Worm (Caenorhabditis elegans) whole organism, late embryonic: ENCODE measurements around the gene T28A11.4.

Experiments used
- C38D4.7 ChIP-seq: fragments of 200-800 bp; sonication (Bioruptor generic); optimal IDR thresholded peaks from 2 replicates; lab custom pipeline; 2018; ENCODE audit warnings: mild to moderate bottlenecking, missing genetic modification characterization, moderate library complexity, missing compliant biosample characterization
- F13H6.1 ChIP-seq: sonication (generic microtip); optimal IDR thresholded peaks from 2 replicates; lab custom pipeline; 2016; ENCODE audit warnings: missing genetic modification characterization, missing compliant biosample characterization
- K02D7.2 ChIP-seq: sonication (generic microtip); optimal IDR thresholded peaks from 2 replicates; lab custom pipeline; 2017; ENCODE audit warnings: mild to moderate bottlenecking, missing genetic modification characterization, missing compliant biosample characterization
- K09A11.1 ChIP-seq: sonication (generic microtip); optimal IDR thresholded peaks from 2 replicates; lab custom pipeline; 2017; ENCODE audit warnings: antibody characterized with exemption, mild to moderate bottlenecking, missing genetic modification characterization, missing compliant biosample characterization; ENCODE audit not compliant: insufficient read depth
- T23F11.4 ChIP-seq: fragments of 200-800 bp; sonication (Bioruptor generic); optimal IDR thresholded peaks from 2 replicates; lab custom pipeline; 2018; ENCODE audit warnings: mild to moderate bottlenecking, missing genetic modification characterization, missing compliant biosample characterization
- Y22D7AL.16 ChIP-seq: sonication (generic microtip); optimal IDR thresholded peaks from 2 replicates; lab custom pipeline; 2016; ENCODE audit warnings: missing genetic modification characterization, missing compliant biosample characterization
- ahr-1 ChIP-seq: sonication (generic microtip); optimal IDR thresholded peaks from 2 replicates; lab custom pipeline; 2016; ENCODE audit warnings: missing genetic modification characterization, missing compliant biosample characterization
- ama-1 ChIP-seq: fragments of 150-350 bp; optimal IDR thresholded peaks from 2 replicates; lab custom pipeline; 2014
- ceh-18 ChIP-seq: sonication (generic microtip); optimal IDR thresholded peaks from 2 replicates; lab custom pipeline; 2016; ENCODE audit warnings: missing genetic modification characterization, missing compliant biosample characterization
- ceh-2 ChIP-seq: sonication (generic microtip); optimal IDR thresholded peaks from 2 replicates; lab custom pipeline; 2016; ENCODE audit warnings: missing genotype, missing genetic modification characterization, missing compliant biosample characterization
- ceh-22 ChIP-seq: sonication (generic microtip); optimal IDR thresholded peaks from 2 replicates; lab custom pipeline; 2017; ENCODE audit warnings: missing biosample characterization, missing genetic modification characterization
- ceh-24 ChIP-seq: sonication (generic microtip); optimal IDR thresholded peaks from 2 replicates; lab custom pipeline; 2016; ENCODE audit warnings: mild to moderate bottlenecking, missing genetic modification characterization, missing compliant biosample characterization
- ceh-30 ChIP-seq: fragments of 150-350 bp; optimal IDR thresholded peaks from 2 replicates; lab custom pipeline; 2014; ENCODE audit warnings: missing biosample characterization, missing genetic modification characterization
- ceh-31 ChIP-seq: sonication (generic microtip); optimal IDR thresholded peaks from 2 replicates; lab custom pipeline; 2016; ENCODE audit warnings: missing genetic modification characterization, missing compliant biosample characterization
- ceh-34 ChIP-seq: sonication (generic microtip); optimal IDR thresholded peaks from 2 replicates; lab custom pipeline; 2016; ENCODE audit warnings: mild to moderate bottlenecking, missing genetic modification characterization, missing compliant biosample characterization
- ceh-45 ChIP-seq: fragments of 200-800 bp; sonication (Bioruptor generic); IDR thresholded peaks from 2 replicates; pipeline ENCODE4 v1.3.6; 2022; ENCODE audit warnings: missing genetic modification reagents, missing genetic modification characterization, missing compliant biosample characterization
- ceh-48 ChIP-seq: sonication (generic microtip); optimal IDR thresholded peaks from 2 replicates; lab custom pipeline; 2016; ENCODE audit warnings: missing genetic modification characterization, inconsistent platforms, missing compliant biosample characterization
- ceh-9 ChIP-seq: sonication (generic microtip); optimal IDR thresholded peaks from 2 replicates; lab custom pipeline; 2016; ENCODE audit warnings: mild to moderate bottlenecking, missing genetic modification characterization, inconsistent platforms, missing compliant biosample characterization
- dmd-4 ChIP-seq: sonication (generic microtip); optimal IDR thresholded peaks from 2 replicates; lab custom pipeline; 2016; ENCODE audit warnings: borderline replicate concordance, missing genetic modification characterization, missing compliant biosample characterization
- elt-2 ChIP-seq: sonication (generic microtip); optimal IDR thresholded peaks from 2 replicates; lab custom pipeline; 2016; ENCODE audit warnings: missing genetic modification reagents, missing genetic modification characterization, missing compliant biosample characterization
- fax-1 ChIP-seq: sonication (generic microtip); optimal IDR thresholded peaks from 2 replicates; lab custom pipeline; 2016; ENCODE audit warnings: missing genotype, missing genetic modification characterization, missing compliant biosample characterization
- fkh-10 ChIP-seq: fragments of 150-350 bp; optimal IDR thresholded peaks from 2 replicates; lab custom pipeline; 2014; ENCODE audit warnings: missing biosample characterization, missing genetic modification reagents, missing genetic modification characterization
- hlh-13 ChIP-seq: fragments of 200-800 bp; sonication (Bioruptor generic); optimal IDR thresholded peaks from 2 replicates; lab custom pipeline; 2018; ENCODE audit warnings: mild to moderate bottlenecking, missing genetic modification characterization, missing compliant biosample characterization
- mec-3 ChIP-seq: sonication (generic microtip); optimal IDR thresholded peaks from 2 replicates; lab custom pipeline; 2016; ENCODE audit warnings: borderline replicate concordance, missing genetic modification characterization, missing compliant biosample characterization
- nfya-1 ChIP-seq: sonication (generic microtip); optimal IDR thresholded peaks from 2 replicates; lab custom pipeline; 2017; ENCODE audit warnings: missing genetic modification characterization, mild to moderate bottlenecking, missing compliant biosample characterization, antibody characterized with exemption, moderate library complexity
- nhr-232 ChIP-seq: sonication (generic microtip); optimal IDR thresholded peaks from 2 replicates; lab custom pipeline; 2016; ENCODE audit warnings: missing genetic modification characterization, missing compliant biosample characterization
- npax-4 ChIP-seq: sonication (generic microtip); optimal IDR thresholded peaks from 2 replicates; lab custom pipeline; 2016; ENCODE audit warnings: missing genetic modification characterization, missing compliant biosample characterization
- pha-2 ChIP-seq: sonication (generic microtip); optimal IDR thresholded peaks from 2 replicates; lab custom pipeline; 2017; ENCODE audit warnings: mild to moderate bottlenecking, missing genetic modification characterization, missing compliant biosample characterization
- rnt-1 ChIP-seq: sonication (generic microtip); optimal IDR thresholded peaks from 2 replicates; lab custom pipeline; 2016; ENCODE audit warnings: missing genetic modification characterization, missing compliant biosample characterization
- sox-4 ChIP-seq: sonication (generic microtip); optimal IDR thresholded peaks from 2 replicates; lab custom pipeline; 2017; ENCODE audit warnings: mild to moderate bottlenecking, missing genetic modification characterization, inconsistent platforms, missing compliant biosample characterization
- ttx-3 ChIP-seq: sonication (generic microtip); optimal IDR thresholded peaks from 2 replicates; lab custom pipeline; 2016; ENCODE audit warnings: missing genetic modification reagents, missing genetic modification characterization, missing compliant biosample characterization
- unc-42 ChIP-seq: sonication (generic microtip); optimal IDR thresholded peaks from 2 replicates; lab custom pipeline; 2016; ENCODE audit warnings: missing genotype, missing genetic modification characterization, missing compliant biosample characterization
- unc-86 ChIP-seq: sonication (generic microtip); optimal IDR thresholded peaks from 2 replicates; lab custom pipeline; 2016; ENCODE audit warnings: missing genetic modification characterization, missing compliant biosample characterization
- ztf-16 ChIP-seq: sonication (generic microtip); optimal IDR thresholded peaks from 2 replicates; lab custom pipeline; 2017; ENCODE audit warnings: missing genetic modification characterization, missing compliant biosample characterization

The T28A11.4 gene

DNA sequence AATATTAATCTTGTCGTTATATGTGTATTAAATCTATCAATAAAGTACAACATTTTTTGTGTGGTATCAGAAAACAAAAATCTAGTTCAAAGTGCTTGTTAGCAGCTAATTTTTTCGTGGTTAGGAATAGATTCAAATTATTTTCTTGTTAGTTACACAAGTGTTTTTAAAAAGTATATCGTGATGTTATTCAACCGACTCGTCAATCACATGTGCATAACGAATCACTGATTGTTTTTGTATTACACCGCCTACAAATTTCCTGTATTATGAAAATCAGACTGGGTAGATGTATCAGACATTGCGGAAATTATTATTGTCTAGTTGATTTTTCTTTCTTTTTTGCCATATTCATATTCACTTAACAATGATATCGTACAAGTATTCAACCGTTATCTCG lies 9.1 kb downstream of the T28A11.4 start, which contains the start of gene str-64:
Gene str-64, plus strand, starts transcription at position 301 of the 400 bp plus-strand sequence.
- TF ChIP-seq fkh-10 (GFP tag; lab: Kevin White, UChicago) (no peak), ztf-16 (tag; lab: Kevin White, UChicago) (no peak), ceh-2 (tag; lab: Kevin White, UChicago) (no peak), Y22D7AL.16 (tag; lab: Kevin White, UChicago) (no peak), nhr-232 (no peak), elt-2 (tag; lab: Kevin White, UChicago) (no peak), ama-1 (lab: Kevin White, UChicago) (no peak), ceh-18 (no peak), hlh-13 (GFP tag; lab: Kevin White, UChicago) (no peak), dmd-4 (no peak), sox-4 (tag; lab: Kevin White, UChicago) (no peak), mec-3 (no peak), ceh-31 (tag; lab: Kevin White, UChicago) (no peak), unc-86 (no peak)

DNA sequence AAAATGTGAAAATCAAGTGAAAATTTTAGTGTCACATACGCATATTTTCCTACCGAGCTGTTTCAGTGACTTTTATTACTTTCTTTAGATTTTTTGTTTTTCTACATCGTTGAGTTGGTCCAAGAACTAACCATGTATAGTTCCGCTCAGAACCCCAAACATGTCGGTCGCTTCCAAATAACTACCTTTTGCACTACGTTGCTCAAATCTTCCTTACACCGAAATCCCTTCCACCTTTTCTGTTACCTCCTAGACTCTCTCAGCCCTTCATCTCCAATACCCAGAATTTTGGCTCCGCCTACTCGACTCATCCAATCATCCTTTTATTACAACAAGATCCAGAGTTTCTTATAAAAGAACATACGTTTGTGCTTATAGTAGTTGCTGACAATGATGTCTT lies 10.8 kb downstream of the T28A11.4 start, which contains the start of gene F35F10.5:
Gene F35F10.5, plus strand, starts transcription at position 301 of the 400 bp plus-strand sequence.
- no peak for TF ChIP-seq Y22D7AL.16 (tag; lab: Kevin White, UChicago)
- TF ChIP-seq mec-3: no peak
- no peak for TF ChIP-seq nhr-232
- no peak for TF ChIP-seq ceh-31 (tag; lab: Kevin White, UChicago)
- no peak for TF ChIP-seq fax-1 (tag; lab: Kevin White, UChicago)
- TF ChIP-seq ceh-34 (tag; lab: Kevin White, UChicago): no peak
- TF ChIP-seq unc-86: no peak
- TF ChIP-seq ceh-22 (tag; lab: Kevin White, UChicago): no peak

DNA sequence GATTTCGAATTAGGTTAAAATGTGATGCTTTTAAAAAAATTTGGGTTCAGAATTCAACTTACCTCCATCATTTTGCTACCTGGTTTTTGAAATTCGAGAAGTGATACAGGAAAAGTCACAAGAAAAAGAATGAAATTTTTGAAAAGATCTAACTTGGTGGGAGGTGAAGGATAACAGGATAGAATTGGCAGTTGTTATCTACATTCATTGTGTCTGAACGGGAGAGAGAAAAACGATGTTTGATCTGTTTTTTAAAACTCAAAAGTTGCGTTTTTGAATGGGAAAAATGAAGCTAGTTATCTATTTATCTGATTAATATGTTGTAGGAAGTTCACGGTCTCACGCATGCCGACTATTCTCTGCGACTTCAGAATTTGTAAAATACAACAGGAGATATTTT lies 13.5 kb downstream of the T28A11.4 start, which contains the start of gene F35F10.7:
Gene F35F10.7, minus strand, starts transcription at position 101 of the 400 bp plus-strand sequence.
- TF ChIP-seq ceh-45 (GFP tag; lab: Robert Waterston, UW) (no peak), rnt-1 (tag; lab: Kevin White, UChicago) (no peak)

DNA sequence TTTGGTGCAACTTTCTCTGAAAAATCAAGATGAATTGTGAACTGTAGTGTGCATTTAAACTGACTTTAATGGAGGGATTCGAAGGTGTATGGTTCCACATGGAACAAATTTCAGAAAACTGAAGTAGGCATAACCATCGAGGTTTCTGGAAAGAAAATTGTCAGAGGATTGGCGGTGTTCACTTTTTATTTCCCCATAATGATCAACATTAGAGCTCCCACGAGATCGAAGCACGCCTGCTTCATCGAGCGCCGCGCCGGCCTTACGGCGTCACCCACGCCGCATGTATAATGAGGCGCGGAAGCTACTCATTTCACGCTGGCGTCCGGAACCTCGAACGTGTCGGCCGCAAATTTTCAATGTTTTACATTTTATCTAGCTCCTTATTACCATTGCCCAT lies 14.3 kb downstream of the T28A11.4 start:
- no peak for TF ChIP-seq pha-2 (tag; lab: Kevin White, UChicago)
- no peak for TF ChIP-seq nfya-1 (tag; lab: Kevin White, UChicago)
- TF ChIP-seq, all 69 proteins: peak for 0

DNA sequence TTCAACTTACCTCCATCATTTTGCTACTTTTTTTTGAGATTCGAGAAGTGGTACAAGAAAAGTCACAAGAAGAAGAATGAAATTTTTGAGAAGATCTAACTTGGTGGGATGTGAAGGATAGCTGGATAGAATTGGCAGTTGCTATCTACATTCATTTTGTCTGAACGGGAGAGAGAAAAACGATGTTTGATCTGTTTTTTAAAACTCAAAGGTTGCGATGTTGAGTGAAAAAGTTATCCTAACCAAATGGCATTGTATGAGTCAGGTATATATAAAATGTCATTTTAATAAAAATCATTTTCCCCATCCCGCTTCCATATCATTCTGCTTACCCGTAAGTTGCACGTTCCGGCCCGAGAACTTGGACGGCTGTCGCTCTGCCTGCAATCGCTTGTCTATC lies 15.4 kb downstream of the T28A11.4 start, which contains the start of gene F35F10.6:
Gene F35F10.6, minus strand, starts transcription at position 101 of the 400 bp plus-strand sequence.
- TF ChIP-seq K02D7.2: no peak
- no peak for TF ChIP-seq ttx-3 (tag; lab: Kevin White, UChicago)
- TF ChIP-seq ceh-9 (tag; lab: Kevin White, UChicago): no peak
- no peak for TF ChIP-seq ceh-2 (tag; lab: Kevin White, UChicago)
- no peak for TF ChIP-seq K09A11.1 (tag; lab: Kevin White, UChicago)
- TF ChIP-seq unc-42 (tag; lab: Kevin White, UChicago): no peak
- TF ChIP-seq ama-1 (lab: Kevin White, UChicago): no peak
- no peak for TF ChIP-seq ceh-30 (tag; lab: Kevin White, UChicago)
- TF ChIP-seq rnt-1 (tag; lab: Kevin White, UChicago): no peak
- TF ChIP-seq Y22D7AL.16 (tag; lab: Kevin White, UChicago): no peak
- TF ChIP-seq T23F11.4: no peak
- TF ChIP-seq ceh-34 (tag; lab: Kevin White, UChicago): no peak
- TF ChIP-seq C38D4.7: no peak
- TF ChIP-seq ceh-24: no peak
- TF ChIP-seq F13H6.1 (tag; lab: Kevin White, UChicago): no peak
- no peak for TF ChIP-seq ceh-45 (GFP tag; lab: Robert Waterston, UW)
- no peak for TF ChIP-seq ceh-18
- TF ChIP-seq ceh-48: no peak
- no peak for TF ChIP-seq npax-4 (tag; lab: Kevin White, UChicago)
- no peak for TF ChIP-seq ahr-1 (tag; lab: Kevin White, UChicago)
